Fruit fly (Drosophila melanogaster) whole organism, embryonic: ENCODE results near the gene CG6066.

ENCODE experiments used
- Asciz ChIP-seq: fragments of 200-800 bp; sonication (Bioruptor generic); optimal IDR thresholded peaks from 2 replicates; lab custom pipeline; 2017; ENCODE audit warnings: missing biosample characterization, mild to moderate bottlenecking, missing genetic modification characterization, missing genetic modification reagents
- Bdp1 ChIP-seq: fragments of 200-800 bp; sonication (Bioruptor generic); optimal IDR thresholded peaks from 3 replicates; lab custom pipeline; 2016; ENCODE audit warnings: missing biosample characterization, missing genetic modification characterization
- CG10462 ChIP-seq: fragments of 200-800 bp; sonication (Bioruptor generic); optimal IDR thresholded peaks from 2 replicates; lab custom pipeline; 2016; ENCODE audit warnings: missing biosample characterization, missing genetic modification characterization
- CG11695 ChIP-seq: fragments of 200-800 bp; sonication (Bioruptor generic); IDR thresholded peaks from 3 replicates; pipeline ENCODE4 v1.3.6; 2022; ENCODE audit warnings: missing biosample characterization, missing genetic modification characterization
- CG15269 ChIP-seq: fragments of 200-800 bp; sonication (Bioruptor generic); optimal IDR thresholded peaks from 2 replicates; lab custom pipeline; 2018; ENCODE audit warnings: missing biosample characterization, mild to moderate bottlenecking, missing genetic modification characterization, moderate library complexity
- CG15479 ChIP-seq: fragments of 200-800 bp; sonication (Bioruptor generic); optimal IDR thresholded peaks from 3 replicates; lab custom pipeline; 2019; ENCODE audit warnings: missing biosample characterization, mild to moderate bottlenecking, missing genetic modification characterization, moderate library complexity
- CG15601 ChIP-seq: fragments of 200-800 bp; sonication (Bioruptor generic); optimal IDR thresholded peaks from 3 replicates; lab custom pipeline; 2019; ENCODE audit warnings: missing biosample characterization, mild to moderate bottlenecking, missing genetic modification characterization, moderate library complexity
- CG16779 ChIP-seq: fragments of 200-800 bp; sonication (Bioruptor generic); IDR thresholded peaks from 2 replicates; pipeline ENCODE4 v1.3.6; 2022; ENCODE audit warnings: missing biosample characterization, missing genetic modification characterization
- CG17361 ChIP-seq: fragments of 200-800 bp; sonication (Bioruptor generic); IDR thresholded peaks from 3 replicates; pipeline ENCODE4 v1.3.6; 2022; ENCODE audit warnings: missing biosample characterization, missing genetic modification characterization
- CG17802 ChIP-seq: fragments of 200-800 bp; sonication (Bioruptor generic); optimal IDR thresholded peaks from 2 replicates; lab custom pipeline; 2018; ENCODE audit warnings: missing biosample characterization, mild to moderate bottlenecking, missing genetic modification characterization, moderate library complexity
- CG18011 ChIP-seq: fragments of 200-800 bp; sonication (Bioruptor generic); optimal IDR thresholded peaks from 2 replicates; lab custom pipeline; 2017; ENCODE audit warnings: missing biosample characterization, missing genetic modification characterization, mild to moderate bottlenecking, moderate library complexity, missing genotype
- CG32532 ChIP-seq: fragments of 200-800 bp; sonication (Bioruptor generic); IDR thresholded peaks from 2 replicates; pipeline ENCODE4 v1.3.6; 2022; ENCODE audit warnings: missing biosample characterization, missing genetic modification characterization
- CG43689 ChIP-seq: fragments of 200-800 bp; sonication (Bioruptor generic); IDR thresholded peaks from 2 replicates; pipeline ENCODE4 v1.3.6; 2022; ENCODE audit warnings: missing biosample characterization, missing genetic modification characterization
- CG4730 ChIP-seq: fragments of 200-800 bp; sonication (Bioruptor generic); IDR thresholded peaks from 2 replicates; pipeline ENCODE4 v1.3.6; 2022; ENCODE audit warnings: missing biosample characterization, missing genetic modification characterization
- CG6765 ChIP-seq: fragments of 200-800 bp; sonication (Bioruptor generic); optimal IDR thresholded peaks from 3 replicates; lab custom pipeline; 2017; ENCODE audit warnings: missing biosample characterization, mild to moderate bottlenecking, missing genetic modification characterization
- CG7271 ChIP-seq: fragments of 200-800 bp; sonication (Bioruptor generic); optimal IDR thresholded peaks from 2 replicates; lab custom pipeline; 2018; ENCODE audit warnings: missing biosample characterization, mild to moderate bottlenecking, missing genetic modification characterization, moderate library complexity
- CG7556 ChIP-seq: fragments of 200-800 bp; sonication (Bioruptor generic); optimal IDR thresholded peaks from 2 replicates; lab custom pipeline; 2017; ENCODE audit warnings: missing biosample characterization, mild to moderate bottlenecking, missing genetic modification characterization
- CHES-1-like ChIP-seq: fragments of 200-800 bp; sonication (Bioruptor generic); optimal IDR thresholded peaks from 2 replicates; lab custom pipeline; 2016; ENCODE audit warnings: missing biosample characterization, missing genetic modification characterization
- CkIIα-i1 ChIP-seq: fragments of 200-800 bp; sonication (Bioruptor generic); IDR thresholded peaks from 2 replicates; pipeline ENCODE4 v1.3.6; 2022; ENCODE audit warnings: missing biosample characterization, missing genetic modification characterization
- Doc2 ChIP-seq: fragments of 200-800 bp; sonication (Bioruptor generic); IDR thresholded peaks from 2 replicates; pipeline ENCODE4 v1.3.6; 2022; ENCODE audit warnings: missing biosample characterization, missing genetic modification characterization
- HLH3B ChIP-seq: fragments of 200-800 bp; sonication (Bioruptor generic); IDR thresholded peaks from 2 replicates; pipeline ENCODE4 v1.3.6; 2022; ENCODE audit warnings: missing biosample characterization, missing genetic modification characterization
- HLH54F ChIP-seq: fragments of 200-800 bp; sonication (Bioruptor generic); optimal IDR thresholded peaks from 3 replicates; lab custom pipeline; 2016; ENCODE audit warnings: missing biosample characterization, missing genetic modification characterization
- Hr51 ChIP-seq, 2 experiments: fragments of 200-800 bp; sonication (Bioruptor generic); optimal IDR thresholded peaks; 2 replicates in 1 of 2; 3 replicates in 1 of 2; lab custom pipeline; 2016 to 2018; ENCODE audit warnings: missing biosample characterization in 2 of 2, missing genetic modification characterization in 2 of 2, mild to moderate bottlenecking in 1 of 2, moderate library complexity in 1 of 2
- Kr ChIP-seq: fragments of 200-800 bp; sonication (Bioruptor generic); optimal IDR thresholded peaks from 2 replicates; lab custom pipeline; 2017; ENCODE audit warnings: missing biosample characterization, mild to moderate bottlenecking, missing genetic modification characterization
- MTF-1 ChIP-seq: fragments of 200-800 bp; sonication (Bioruptor generic); optimal IDR thresholded peaks from 2 replicates; lab custom pipeline; 2018; ENCODE audit warnings: missing biosample characterization, mild to moderate bottlenecking, missing genetic modification characterization, borderline replicate concordance
- Nf-YA ChIP-seq: fragments of 200-800 bp; sonication (Bioruptor generic); IDR thresholded peaks from 2 replicates; pipeline ENCODE4 v1.3.6; 2022; ENCODE audit warnings: missing biosample characterization, missing genetic modification characterization
- Opbp ChIP-seq: fragments of 200-800 bp; sonication (Bioruptor generic); IDR thresholded peaks from 3 replicates; pipeline ENCODE4 v1.3.6; 2022; ENCODE audit warnings: missing biosample characterization, missing genetic modification characterization; ENCODE audit not compliant: partially characterized antibody
- al ChIP-seq: fragments of 200-800 bp; sonication (Bioruptor generic); IDR thresholded peaks from 2 replicates; pipeline ENCODE4 v1.3.6; 2022; ENCODE audit warnings: missing biosample characterization, missing genetic modification characterization
- bigmax ChIP-seq: fragments of 200-800 bp; sonication (Bioruptor generic); optimal IDR thresholded peaks from 2 replicates; lab custom pipeline; 2018; ENCODE audit warnings: missing biosample characterization, mild to moderate bottlenecking, missing genetic modification characterization
- crol ChIP-seq: fragments of 200-800 bp; sonication (Bioruptor generic); IDR thresholded peaks from 2 replicates; pipeline ENCODE4 v1.3.6; 2022; ENCODE audit warnings: missing biosample characterization, missing genetic modification characterization
- dati ChIP-seq: fragments of 200-800 bp; sonication (Bioruptor generic); IDR thresholded peaks from 2 replicates; pipeline ENCODE4 v1.3.6; 2022; ENCODE audit warnings: missing biosample characterization, missing genetic modification characterization
- eyg ChIP-seq: fragments of 200-800 bp; sonication (Bioruptor generic); optimal IDR thresholded peaks from 3 replicates; lab custom pipeline; 2016; ENCODE audit warnings: missing biosample characterization, missing genetic modification characterization
- gem ChIP-seq: fragments of 200-800 bp; sonication (Bioruptor generic); optimal IDR thresholded peaks from 2 replicates; lab custom pipeline; 2019; ENCODE audit warnings: missing biosample characterization, mild to moderate bottlenecking, missing genetic modification characterization, moderate library complexity
- gfzf ChIP-seq: fragments of 200-800 bp; sonication (Bioruptor generic); optimal IDR thresholded peaks from 2 replicates; lab custom pipeline; 2016; ENCODE audit warnings: missing biosample characterization, mild to moderate bottlenecking, missing genetic modification characterization, moderate library complexity
- hb ChIP-seq: fragments of 200-800 bp; sonication (Bioruptor generic); IDR thresholded peaks from 3 replicates; pipeline ENCODE4 v1.3.6; 2022; ENCODE audit warnings: missing biosample characterization, missing genetic modification characterization; ENCODE audit not compliant: partially characterized antibody
- lmd ChIP-seq: fragments of 200-800 bp; sonication (Bioruptor generic); IDR thresholded peaks from 2 replicates; pipeline ENCODE4 v1.3.6; 2022; ENCODE audit warnings: missing biosample characterization, missing genetic modification characterization
- mam ChIP-seq: fragments of 200-800 bp; sonication (Bioruptor generic); optimal IDR thresholded peaks from 3 replicates; lab custom pipeline; 2016; ENCODE audit warnings: missing biosample characterization, missing genetic modification characterization
- onecut ChIP-seq: fragments of 200-800 bp; sonication (Bioruptor generic); IDR thresholded peaks from 2 replicates; pipeline ENCODE4 v1.3.6; 2022; ENCODE audit warnings: missing biosample characterization, missing genetic modification characterization
- org-1 ChIP-seq: fragments of 200-800 bp; sonication (Bioruptor generic); optimal IDR thresholded peaks from 2 replicates; lab custom pipeline; 2017; ENCODE audit warnings: missing biosample characterization, missing genetic modification characterization
- prd ChIP-seq, 3 experiments: fragments of >200 bp in 2 of 3; fragments of 200-800 bp in 1 of 3; sonication (Bioruptor generic) in 1 of 3; optimal IDR thresholded peaks in 2 of 3; IDR thresholded peaks in 1 of 3; 2 replicates in 2 of 3; 3 replicates in 1 of 3; pipeline versions ENCODE4 v1.3.6 to Lab custom; 2017 to 2022; ENCODE audit warnings: missing biosample characterization in 1 of 3, missing genetic modification characterization in 1 of 3
- pros ChIP-seq: fragments of 200-800 bp; sonication (Bioruptor generic); optimal IDR thresholded peaks from 3 replicates; lab custom pipeline; 2019; ENCODE audit warnings: missing biosample characterization, mild to moderate bottlenecking, missing genetic modification characterization, moderate library complexity
- sens ChIP-seq: fragments of 200-800 bp; sonication (Bioruptor generic); peaks from one replicate; lab custom pipeline; 2016; ENCODE audit warnings: missing biosample characterization, missing genetic modification characterization
- sqz ChIP-seq: fragments of 200-800 bp; sonication (Bioruptor generic); optimal IDR thresholded peaks from 3 replicates; lab custom pipeline; 2018; ENCODE audit warnings: missing biosample characterization, mild to moderate bottlenecking, missing genetic modification characterization
- sug ChIP-seq: fragments of 200-800 bp; optimal IDR thresholded peaks from 2 replicates; lab custom pipeline; 2019; ENCODE audit warnings: missing biosample characterization, mild to moderate bottlenecking, missing genetic modification characterization, moderate library complexity
- toy ChIP-seq: fragments of 200-800 bp; sonication (Bioruptor generic); IDR thresholded peaks from 2 replicates; pipeline ENCODE4 v1.3.6; 2022; ENCODE audit warnings: missing biosample characterization, missing genetic modification characterization
- yki ChIP-seq: fragments of >200 bp; optimal IDR thresholded peaks from 3 replicates; lab custom pipeline; 2018
- zf30C ChIP-seq: fragments of 200-800 bp; sonication (Bioruptor generic); optimal IDR thresholded peaks from 3 replicates; lab custom pipeline; 2018; ENCODE audit warnings: missing biosample characterization, mild to moderate bottlenecking, missing genetic modification characterization
- zfh1 ChIP-seq: fragments of 200-800 bp; sonication (Bioruptor generic); IDR thresholded peaks from 3 replicates; pipeline ENCODE4 v1.3.6; 2022; ENCODE audit warnings: missing biosample characterization, missing genetic modification characterization

The CG6066 gene

dm6 chr3R:27135692-27136641 lies 19.5 kb upstream of the CG6066 start (continued):
- TF ChIP-seq CG17802 (tag; lab: Kevin White, UChicago) (peak; percentile 12), toy (GFP tag; lab: Robert Waterston, UW) (no peak), al (GFP tag; lab: Robert Waterston, UW) (no peak), gfzf (GFP tag; lab: Kevin White, UChicago) (no peak), CG11695 (GFP tag; lab: Robert Waterston, UW) (0 out of 3 replicates have a peak, but pooled peaks have one; percentile 24), CG4730 (GFP tag; lab: Robert Waterston, UW) (0 out of 2 replicates have a peak, but pooled peaks have one; percentile 9), HLH54F (no peak), sqz (GFP tag; lab: Kevin White, UChicago) (peak; percentile 71), Asciz (peak; percentile 89), crol (no peak), Doc2 (GFP tag; lab: Robert Waterston, UW) (no peak), pros (no peak), CG18011 (peak; percentile 8), gem (tag; lab: Kevin White, UChicago) (peak; percentile 74), prd (optimal IDR thresholded peaks at IDR 0.05; lab: Kevin White, UChicago) (no peak), prd (GFP tag; IDR thresholded peaks at IDR 0.05; lab: Robert Waterston, UW) (peak; percentile 60), CHES-1-like (GFP tag; lab: Kevin White, UChicago) (peak; percentile 50), org-1 (peak; percentile 77), yki (lab: Kevin White, UChicago) (no peak), CG7271 (tag; lab: Kevin White, UChicago) (peak; percentile 52), CG15479 (peak; percentile 60), zf30C (GFP tag; lab: Kevin White, UChicago) (no peak), CG15601 (peak; percentile 77), CG16779 (GFP tag; lab: Robert Waterston, UW) (no peak), mam (GFP tag; lab: Kevin White, UChicago) (peak; percentile 20), Hr51 (GFP tag; optimal IDR thresholded peaks at IDR 0.05; lab: Kevin White, UChicago) (peak; percentile 34 to 38), hb (GFP tag; lab: Robert Waterston, UW) (no peak), CG17361 (GFP tag; lab: Robert Waterston, UW) (peak; percentile 65; the same call in 2 of the 3 replicates), Bdp1 (GFP tag; lab: Kevin White, UChicago) (peak; percentile 52), lmd (peak; percentile 44; the same call in 1 of the 2 replicates), CG32532 (GFP tag; lab: Robert Waterston, UW) (no peak), onecut (peak; percentile 73), CkIIα-i1 (GFP tag; lab: Robert Waterston, UW) (no peak), sens (GFP tag; lab: Kevin White, UChicago) (peak; percentile 95), CG43689 (GFP tag; lab: Robert Waterston, UW) (0 out of 2 replicates have a peak, but pooled peaks have one; percentile 38), MTF-1 (GFP tag; lab: Kevin White, UChicago) (peak; percentile 78), CG15269 (tag; lab: Kevin White, UChicago) (peak; percentile 46), eyg (peak; percentile 46), dati (GFP tag; lab: Robert Waterston, UW) (no peak), CG7556 (peak; percentile 65), CG10462 (peak; percentile 66), Opbp (GFP tag; lab: Robert Waterston, UW) (no peak), Nf-YA (GFP tag; lab: Robert Waterston, UW) (0 out of 2 replicates have a peak, but pooled peaks have one; percentile 24), sug (tag; lab: Kevin White, UChicago) (no peak), bigmax (peak; percentile 5), HLH3B (GFP tag; lab: Robert Waterston, UW) (peak; percentile 54; the same call in 1 of the 2 replicates), CG6765 (no peak), zfh1 (GFP tag; lab: Robert Waterston, UW) (peak; percentile 84), Kr (GFP tag; lab: Kevin White, UChicago) (peak; percentile 91)
